Fruit fly (Drosophila melanogaster) whole organism, embryonic: Measurements from ENCODE around the gene Cyp312a1.

Source experiments
- Antp ChIP-seq: fragments of 200-800 bp; sonication (Bioruptor generic); optimal IDR thresholded peaks from 3 replicates; lab custom pipeline; 2016; ENCODE audit warnings: missing biosample characterization, missing genetic modification characterization
- Sox100B ChIP-seq: fragments of 200-800 bp; sonication (Bioruptor generic); optimal IDR thresholded peaks from 3 replicates; lab custom pipeline; 2018; ENCODE audit warnings: missing biosample characterization, mild to moderate bottlenecking, missing genetic modification characterization

DNA sequence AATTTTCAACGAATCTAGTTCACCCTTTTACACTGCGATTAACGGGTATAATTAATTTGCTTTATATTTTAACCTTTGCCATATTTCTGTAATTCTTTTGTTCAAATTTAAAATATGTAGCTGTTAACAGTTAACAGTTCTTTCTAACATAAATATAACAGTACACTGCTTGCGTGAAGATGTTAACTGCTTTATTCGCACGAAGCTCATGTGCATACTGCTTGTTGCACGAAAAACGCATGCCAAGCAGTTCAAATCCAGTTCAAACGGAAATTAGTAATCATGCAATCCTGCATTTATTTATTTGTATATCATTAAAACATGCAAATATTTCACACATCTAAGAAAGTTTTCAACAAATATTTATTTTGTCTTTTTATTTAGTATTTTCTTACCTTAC is 44.5 kb downstream of the Cyp312a1 start:
- TF ChIP-seq Antp (no peak), Sox100B (GFP tag; lab: Kevin White, UChicago) (no peak)
